Worm (Caenorhabditis elegans) whole organism, L4 larva: ENCODE results near the gene R12B2.3.

Experiments
- F37D6.2 ChIP-seq: sonication (generic microtip); optimal IDR thresholded peaks from 2 replicates; lab custom pipeline; 2016; ENCODE audit warnings: mild to moderate bottlenecking, missing genetic modification characterization, missing compliant biosample characterization
- T26A8.4 ChIP-seq: fragments of 200-800 bp; sonication (Bioruptor generic); IDR thresholded peaks from 2 replicates; pipeline ENCODE4 v1.3.6; 2022; ENCODE audit warnings: missing genetic modification characterization, missing compliant biosample characterization
- ZK337.2 ChIP-seq: fragments of 200-800 bp; sonication (Bioruptor generic); IDR thresholded peaks from 2 replicates; pipeline ENCODE4 v1.3.6; 2022; ENCODE audit warnings: missing genetic modification reagents, missing genetic modification characterization, missing compliant biosample characterization
- ZK546.5 ChIP-seq, 2 experiments: sonication (generic microtip); optimal IDR thresholded peaks; 2 replicates each; lab custom pipeline; 2017; ENCODE audit warnings: missing biosample characterization in 2 of 2, missing genetic modification characterization in 2 of 2
- aha-1 ChIP-seq: fragments of 150-350 bp; peaks from one replicate; lab custom pipeline; 2014; ENCODE audit warnings: missing biosample characterization, missing genetic modification characterization
- aly-2 ChIP-seq: sonication (generic microtip); optimal IDR thresholded peaks from 2 replicates; lab custom pipeline; 2018; ENCODE audit warnings: missing biosample characterization, missing genetic modification characterization
- ceh-20 ChIP-seq: fragments of 200-800 bp; sonication (Bioruptor generic); IDR thresholded peaks from 2 replicates; pipeline ENCODE4 v1.3.6; 2022; ENCODE audit warnings: missing genetic modification reagents, missing genetic modification characterization, missing compliant biosample characterization
- ceh-32 ChIP-seq: sonication (generic microtip); optimal IDR thresholded peaks from 2 replicates; lab custom pipeline; 2016; ENCODE audit warnings: mild to moderate bottlenecking, missing genetic modification characterization, missing compliant biosample characterization; ENCODE audit not compliant: poor library complexity
- ces-1 ChIP-seq: fragments of 150-350 bp; sonication (generic microtip); optimal IDR thresholded peaks from 4 replicates; lab custom pipeline; 2014; ENCODE audit warnings: missing biosample characterization, missing genetic modification reagents, missing genetic modification characterization
- ctbp-1 ChIP-seq: fragments of 200-800 bp; sonication (Bioruptor generic); IDR thresholded peaks from 2 replicates; pipeline ENCODE4 v1.3.6; 2022; ENCODE audit warnings: missing genetic modification reagents, missing genetic modification characterization, missing compliant biosample characterization
- dmd-6 ChIP-seq: fragments of 200-800 bp; sonication (Bioruptor generic); IDR thresholded peaks from 2 replicates; pipeline ENCODE4 v1.3.6; 2022; ENCODE audit warnings: missing genetic modification reagents, missing genetic modification characterization, missing compliant biosample characterization
- dpl-1 ChIP-seq: fragments of 150-350 bp; optimal IDR thresholded peaks from 2 replicates; lab custom pipeline; 2014; ENCODE audit warnings: missing biosample characterization, missing genetic modification reagents, missing genetic modification characterization
- duxl-1 ChIP-seq: sonication (generic microtip); optimal IDR thresholded peaks from 2 replicates; lab custom pipeline; 2016; ENCODE audit warnings: mild to moderate bottlenecking, missing genetic modification characterization, moderate library complexity, missing compliant biosample characterization; ENCODE audit not compliant: poor library complexity
- egl-43 ChIP-seq: fragments of 200-800 bp; sonication (Bioruptor generic); IDR thresholded peaks from 2 replicates; pipeline ENCODE4 v1.3.6; 2022; ENCODE audit warnings: missing genetic modification reagents, missing genetic modification characterization, missing compliant biosample characterization
- fkh-10 ChIP-seq: fragments of 150-350 bp; optimal IDR thresholded peaks from 2 replicates; lab custom pipeline; 2014; ENCODE audit warnings: missing biosample characterization, missing genetic modification reagents, missing genetic modification characterization
- hif-1 ChIP-seq, 2 experiments: sonication (generic microtip); optimal IDR thresholded peaks; 2 replicates each; lab custom pipeline; 2016 to 2017; ENCODE audit warnings: missing compliant biosample characterization in 2 of 2, missing genetic modification characterization in 2 of 2, missing genetic modification reagents in 2 of 2, missing genotype in 2 of 2, mild to moderate bottlenecking in 1 of 2
- hlh-11 ChIP-seq: fragments of 200-800 bp; sonication (Bioruptor generic); optimal IDR thresholded peaks from 2 replicates; lab custom pipeline; 2018; ENCODE audit warnings: mild to moderate bottlenecking, missing genetic modification characterization, missing compliant biosample characterization
- hlh-30 ChIP-seq: sonication (generic microtip); optimal IDR thresholded peaks from 2 replicates; lab custom pipeline; 2017; ENCODE audit warnings: antibody characterized with exemption, mild to moderate bottlenecking, missing genetic modification characterization, missing compliant biosample characterization; ENCODE audit not compliant: insufficient read depth
- hmg-1.1 ChIP-seq: fragments of 200-800 bp; sonication (Bioruptor generic); IDR thresholded peaks from 2 replicates; pipeline ENCODE4 v1.3.6; 2022; ENCODE audit warnings: missing genetic modification reagents, missing genetic modification characterization, missing compliant biosample characterization
- lim-7 ChIP-seq: fragments of 200-800 bp; sonication (Bioruptor generic); IDR thresholded peaks from 2 replicates; pipeline ENCODE4 v1.3.6; 2022; ENCODE audit warnings: missing genetic modification characterization, missing compliant biosample characterization
- lin-1 ChIP-seq: fragments of 200-800 bp; sonication (Bioruptor generic); IDR thresholded peaks from 2 replicates; pipeline ENCODE4 v1.3.6; 2022; ENCODE audit warnings: missing genetic modification reagents, missing genetic modification characterization, missing compliant biosample characterization
- lin-15B ChIP-seq: fragments of 150-350 bp; sonication (generic microtip); optimal IDR thresholded peaks from 3 replicates; lab custom pipeline; 2014; ENCODE audit warnings: missing biosample characterization, missing genetic modification characterization
- lsy-2 ChIP-seq, 2 experiments: fragments of 150-350 bp in 1 of 2; sonication (generic microtip) in 1 of 2; optimal IDR thresholded peaks; 2 replicates each; lab custom pipeline; 2014 to 2017; ENCODE audit warnings: missing biosample characterization in 2 of 2, missing genetic modification characterization in 2 of 2
- mep-1 ChIP-seq: fragments of 150-350 bp; sonication (generic microtip); optimal IDR thresholded peaks from 3 replicates; lab custom pipeline; 2014; ENCODE audit warnings: missing biosample characterization, missing genetic modification characterization
- mes-2 ChIP-seq: sonication (generic microtip); optimal IDR thresholded peaks from 2 replicates; lab custom pipeline; 2016; ENCODE audit warnings: missing genotype, mild to moderate bottlenecking, missing genetic modification characterization, missing compliant biosample characterization; ENCODE audit not compliant: poor library complexity, severe bottlenecking
- nhr-10 ChIP-seq: fragments of 150-350 bp; optimal IDR thresholded peaks from 2 replicates; lab custom pipeline; 2014; ENCODE audit warnings: missing biosample characterization, missing genetic modification characterization
- nhr-11 ChIP-seq: fragments of 150-350 bp; optimal IDR thresholded peaks from 2 replicates; lab custom pipeline; 2014; ENCODE audit warnings: missing biosample characterization, missing genetic modification characterization
- nhr-237 ChIP-seq: sonication (generic microtip); optimal IDR thresholded peaks from 2 replicates; lab custom pipeline; 2017; ENCODE audit warnings: missing biosample characterization, missing genetic modification characterization
- nhr-42 ChIP-seq: fragments of 200-800 bp; sonication (Bioruptor generic); IDR thresholded peaks from 2 replicates; pipeline ENCODE4 v1.3.6; 2022; ENCODE audit warnings: missing genetic modification characterization, missing compliant biosample characterization
- rbr-2 ChIP-seq: sonication (generic microtip); optimal IDR thresholded peaks from 2 replicates; lab custom pipeline; 2016; ENCODE audit warnings: missing genotype, missing genetic modification characterization, missing compliant biosample characterization
- saeg-2 ChIP-seq: fragments of 200-800 bp; sonication (Bioruptor generic); IDR thresholded peaks from 2 replicates; pipeline ENCODE4 v1.3.6; 2022; ENCODE audit warnings: missing genetic modification reagents, missing genetic modification characterization, missing compliant biosample characterization
- snpc-1.2 ChIP-seq: fragments of 200-800 bp; sonication (Bioruptor generic); IDR thresholded peaks from 2 replicates; pipeline ENCODE4 v1.3.6; 2022; ENCODE audit warnings: missing genetic modification reagents, missing genetic modification characterization, missing compliant biosample characterization
- tra-1 ChIP-seq: fragments of 200-800 bp; sonication (Bioruptor generic); IDR thresholded peaks from 2 replicates; pipeline ENCODE4 v1.3.6; 2022; ENCODE audit warnings: missing genetic modification reagents, missing genetic modification characterization, missing compliant biosample characterization
- unc-62 ChIP-seq, 3 experiments: fragments of 150-350 bp in 1 of 3; sonication (generic microtip); optimal IDR thresholded peaks in 2 of 3; peaks in 1 of 3; 1 replicate in 1 of 3; 2 replicates in 2 of 3; lab custom pipeline; 2014 to 2017; ENCODE audit warnings: missing biosample characterization in 3 of 3, missing genetic modification characterization in 3 of 3, missing genetic modification reagents in 3 of 3, missing genotype in 1 of 3
- zfp-3 ChIP-seq: fragments of 200-800 bp; sonication (Bioruptor generic); conservative IDR thresholded peaks from 2 replicates; pipeline ENCODE4 v1.3.6; 2022; ENCODE audit warnings: missing genetic modification reagents, missing genetic modification characterization, missing compliant biosample characterization

The R12B2.3 gene

ce11 chrIII:5805273-5805672 is at the start of gene R12B2.3:
R12B2.3 (plus strand) TSS chrIII:5805573.
- TF ChIP-seq tra-1 (GFP tag; lab: Robert Waterston, UW) (no peak), aly-2 (tag; lab: Kevin White, UChicago) (no peak), lin-1 (GFP tag; lab: Robert Waterston, UW) (no peak), ZK546.5 (tag; optimal IDR thresholded peaks at IDR 0.05; lab: Kevin White, UChicago) (no peak), duxl-1 (tag; lab: Kevin White, UChicago) (no peak), rbr-2 (tag; lab: Kevin White, UChicago) (no peak)

ce11 chrIII:5757492-5758045 is 47.8 kb upstream of the R12B2.3 start:
- TF ChIP-seq ZK546.5 (tag; optimal IDR thresholded peaks at IDR 0.05; lab: Kevin White, UChicago) (no peak), snpc-1.2 (0 out of 2 replicates have a peak, but pooled peaks have one; percentile 10), ctbp-1 (GFP tag; lab: Robert Waterston, UW) (peak; percentile 21; the same call in 1 of the 2 replicates), ceh-32 (tag; lab: Kevin White, UChicago) (no peak), aha-1 (tag; lab: Kevin White, UChicago) (peak; percentile 94), ces-1 (peak; percentile 6), rbr-2 (tag; lab: Kevin White, UChicago) (peak; percentile 27), hlh-11 (no peak), mep-1 (tag; lab: Kevin White, UChicago) (peak; percentile 12), nhr-10 (no peak), T26A8.4 (GFP tag; lab: Robert Waterston, UW) (no peak), lin-15B (tag; lab: Kevin White, UChicago) (no peak)

ce11 chrIII:5758519-5759099 is 46.8 kb upstream of the R12B2.3 start:
- TF ChIP-seq nhr-42 (GFP tag; lab: Robert Waterston, UW), result no peak
- peak; percentile 70; the same call in 1 of the 2 replicates for TF ChIP-seq ceh-20 (GFP tag; lab: Robert Waterston, UW)
- peak; percentile 50 for TF ChIP-seq dmd-6 (GFP tag; lab: Robert Waterston, UW)
- TF ChIP-seq nhr-237 (tag; lab: Kevin White, UChicago), result no peak
- TF ChIP-seq unc-62 (GFP tag; optimal IDR thresholded peaks at IDR 0.05 in 1 of 2; lab: Kevin White, UChicago), result peak in 1 of 2 experiments; percentile 99
- no peak for TF ChIP-seq unc-62 (tag; optimal IDR thresholded peaks at IDR 0.05; lab: Kevin White, UChicago)
- peak; percentile 21 for TF ChIP-seq dpl-1
- peak; percentile 58 to 66 for TF ChIP-seq lsy-2 (tag; optimal IDR thresholded peaks at IDR 0.05; lab: Kevin White, UChicago)
- peak; percentile 58 for TF ChIP-seq nhr-11 (tag; lab: Kevin White, UChicago)
- TF ChIP-seq hif-1 (tag; optimal IDR thresholded peaks at IDR 0.05; lab: Kevin White, UChicago), result peak in 1 of 2 experiments; percentile 65
- peak; percentile 85 for TF ChIP-seq fkh-10 (GFP tag; lab: Kevin White, UChicago)
- peak; percentile 63 for TF ChIP-seq hlh-30
- TF ChIP-seq egl-43 (GFP tag; lab: Robert Waterston, UW), result 0 out of 2 replicates have a peak, but pooled peaks have one; percentile 29
- TF ChIP-seq ZK337.2 (GFP tag; lab: Robert Waterston, UW), result no peak
- 0 out of 2 replicates have a peak, but pooled peaks have one; percentile 28 for TF ChIP-seq zfp-3 (GFP tag; lab: Robert Waterston, UW)
- peak; percentile 44; the same call in 1 of the 2 replicates for TF ChIP-seq hmg-1.1 (GFP tag; lab: Robert Waterston, UW)
- peak; percentile 44 for TF ChIP-seq F37D6.2
- peak; percentile 59 for TF ChIP-seq mep-1 (tag; lab: Kevin White, UChicago)
- TF ChIP-seq saeg-2 (GFP tag; lab: Robert Waterston, UW), result 0 out of 2 replicates have a peak, but pooled peaks have one; percentile 31
- peak; percentile 64 for TF ChIP-seq hlh-11
- peak; percentile 98 for TF ChIP-seq aha-1 (tag; lab: Kevin White, UChicago)
- 0 out of 2 replicates have a peak, but pooled peaks have one; percentile 11 for TF ChIP-seq tra-1 (GFP tag; lab: Robert Waterston, UW)
- TF ChIP-seq snpc-1.2, result no peak
- TF ChIP-seq lim-7 (GFP tag; lab: Robert Waterston, UW), result no peak
- TF ChIP-seq ctbp-1 (GFP tag; lab: Robert Waterston, UW), result peak; percentile 84
- TF ChIP-seq rbr-2 (tag; lab: Kevin White, UChicago), result peak; percentile 61
- peak; percentile 20 for TF ChIP-seq mes-2 (tag; lab: Kevin White, UChicago)
- TF ChIP-seq, all 104 proteins: peak for 21
